Worm (Caenorhabditis elegans) whole organism, L1 larva: ENCODE results near the gene sod-1.

ENCODE experiments used
- ceh-82 ChIP-seq, 3 experiments: fragments of 150-350 bp in 1 of 3; sonication (generic microtip) in 2 of 3; optimal IDR thresholded peaks; 2 replicates each; lab custom pipeline; 2014 to 2017; ENCODE audit warnings: missing biosample characterization in 3 of 3, missing genetic modification characterization in 3 of 3
- efl-3 ChIP-seq: fragments of 200-800 bp; sonication (Bioruptor generic); optimal IDR thresholded peaks from 2 replicates; lab custom pipeline; 2018; ENCODE audit warnings: mild to moderate bottlenecking, missing genetic modification characterization, missing compliant biosample characterization
- mef-2 ChIP-seq: fragments of 150-350 bp; optimal IDR thresholded peaks from 2 replicates; lab custom pipeline; 2014; ENCODE audit warnings: missing biosample characterization, missing genetic modification characterization

DNA sequence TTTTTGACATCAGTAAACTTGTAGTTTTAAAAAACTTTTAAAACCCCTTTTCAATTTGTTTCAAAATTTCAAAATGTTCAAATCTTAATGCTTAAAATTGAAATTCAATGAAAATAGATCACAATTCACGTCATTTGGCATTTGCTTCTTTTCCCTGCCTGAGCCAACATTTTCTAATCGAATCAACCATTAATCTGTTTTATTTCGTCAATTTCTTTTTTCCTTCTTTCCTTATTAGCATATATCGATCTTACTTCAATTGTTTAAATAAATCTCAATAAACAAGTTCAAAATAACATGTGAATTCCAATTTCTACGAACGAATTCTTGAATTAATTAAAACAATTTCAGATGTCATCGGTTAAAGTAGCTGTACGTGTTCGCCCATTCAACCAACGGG lies 21.9 kb upstream of the sod-1 start:
- no peak for TF ChIP-seq mef-2
- TF ChIP-seq efl-3 = no peak
- TF ChIP-seq ceh-82 (tag; optimal IDR thresholded peaks at IDR 0.05; lab: Kevin White, UChicago) = no peak
